Worm (Caenorhabditis elegans) whole organism, early embryonic: ENCODE results near the gene M70.3.

ENCODE experiments used
- aly-1 ChIP-seq: sonication (generic microtip); optimal IDR thresholded peaks from 2 replicates; lab custom pipeline; 2016; ENCODE audit warnings: missing genetic modification characterization, missing compliant biosample characterization
- ama-1 ChIP-seq: fragments of 150-350 bp; optimal IDR thresholded peaks from 2 replicates; lab custom pipeline; 2014
- ets-7 ChIP-seq: sonication (generic microtip); optimal IDR thresholded peaks from 2 replicates; lab custom pipeline; 2016; ENCODE audit warnings: missing genotype, missing genetic modification characterization, missing compliant biosample characterization
- flt-1 ChIP-seq: fragments of 200-800 bp; sonication (Bioruptor generic); IDR thresholded peaks from 2 replicates; pipeline ENCODE4 v1.3.6; 2022; ENCODE audit warnings: missing genetic modification characterization, missing compliant biosample characterization
- hmg-4 ChIP-seq: fragments of 200-800 bp; sonication (Bioruptor generic); optimal IDR thresholded peaks from 2 replicates; lab custom pipeline; 2018; ENCODE audit warnings: mild to moderate bottlenecking, missing genetic modification characterization, missing compliant biosample characterization
- sea-1 ChIP-seq: fragments of 200-800 bp; sonication (Bioruptor generic); conservative IDR thresholded peaks from 2 replicates; pipeline ENCODE4 v1.3.6; 2022; ENCODE audit warnings: missing genetic modification characterization, missing compliant biosample characterization
- tbx-37 ChIP-seq: fragments of 200-800 bp; sonication (Bioruptor generic); conservative IDR thresholded peaks from 2 replicates; pipeline ENCODE4 v1.3.6; 2022; ENCODE audit warnings: missing genetic modification reagents, missing genetic modification characterization, missing compliant biosample characterization

DNA sequence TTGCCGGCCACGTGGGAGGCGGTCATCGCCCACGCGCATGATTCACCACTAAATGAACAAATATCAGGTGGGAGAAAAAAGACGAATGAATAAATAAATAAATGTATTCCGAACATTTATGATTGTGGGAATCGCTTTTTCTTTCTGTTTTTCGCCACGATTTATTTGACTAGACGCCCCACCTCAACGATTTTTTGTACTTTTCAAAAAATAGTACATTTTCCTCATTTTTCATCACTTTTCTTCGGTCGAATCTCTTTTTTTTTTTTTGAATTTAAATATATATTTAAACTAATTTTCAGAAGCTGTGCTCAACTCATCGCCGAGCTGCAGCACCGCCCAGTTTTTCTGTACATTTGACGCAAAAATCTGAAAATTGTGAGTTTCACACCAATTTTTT lies 19.7 kb downstream of the M70.3 start, which contains the start of gene fnip-2:
- TF ChIP-seq sea-1 = no peak
- no peak for TF ChIP-seq ama-1 (lab: Kevin White, UChicago)
- no peak for TF ChIP-seq ets-7 (tag; lab: Kevin White, UChicago)
- no peak for TF ChIP-seq flt-1 (GFP tag; lab: Robert Waterston, UW)
- no peak for TF ChIP-seq tbx-37 (GFP tag; lab: Robert Waterston, UW)
- TF ChIP-seq hmg-4 = no peak
- no peak for TF ChIP-seq aly-1 (tag; lab: Kevin White, UChicago)
